Fruit fly (Drosophila melanogaster): ENCODE measurements around the gene CG17219.

CG17219 gene

dm6 chr2L:2999113-2999512, 29.9 kb upstream of the CG17219 start, which contains the start of gene Ccdc85 (continued):
- no peak for TF ChIP-seq da (GFP tag; optimal IDR thresholded peaks at IDR 0.05)
- TF ChIP-seq odd (GFP tag; optimal IDR thresholded peaks at IDR 0.05), result no peak
- TF ChIP-seq Meics (GFP tag; optimal IDR thresholded peaks at IDR 0.05), result no peak
- TF ChIP-seq dpn (GFP tag; optimal IDR thresholded peaks at IDR 0.05), result no peak
- TF ChIP-seq CG8290 (GFP tag; optimal IDR thresholded peaks at IDR 0.05), result peak; percentile 40
- no peak for TF ChIP-seq CG8290 (tag; optimal IDR thresholded peaks at IDR 0.05)
- TF ChIP-seq dm (GFP tag; optimal IDR thresholded peaks at IDR 0.05), result no peak
- no peak for TF ChIP-seq CG4854 (GFP tag; optimal IDR thresholded peaks at IDR 0.05)
- TF ChIP-seq CG7745 (tag; optimal IDR thresholded peaks at IDR 0.05), result no peak
- TF ChIP-seq Dfd (GFP tag; optimal IDR thresholded peaks at IDR 0.05), result no peak
- no peak for TF ChIP-seq CG1024 (GFP tag; IDR thresholded peaks at IDR 0.05)
- TF ChIP-seq CG42726 (GFP tag; IDR thresholded peaks at IDR 0.05; ENCODE audit: partially characterized antibody), result peak; percentile 92
- peak; percentile 95 for TF ChIP-seq hbn (GFP tag; IDR thresholded peaks at IDR 0.05; ENCODE audit: partially characterized antibody)
- no peak for TF ChIP-seq CG12236 (GFP tag; optimal IDR thresholded peaks at IDR 0.05)
- no peak for TF ChIP-seq CG4707 (GFP tag; optimal IDR thresholded peaks at IDR 0.05)
- no peak for TF ChIP-seq CG9876 (GFP tag; optimal IDR thresholded peaks at IDR 0.05)
- peak; percentile 11 for TF ChIP-seq caup (GFP tag; optimal IDR thresholded peaks at IDR 0.05; ENCODE audit: severe bottlenecking)
- no peak for TF ChIP-seq HmgD (GFP tag; optimal IDR thresholded peaks at IDR 0.05)
- TF ChIP-seq abd-A (tag; optimal IDR thresholded peaks at IDR 0.05), result no peak
- no peak for TF ChIP-seq CG3065 (GFP tag; optimal IDR thresholded peaks at IDR 0.05)
- TF ChIP-seq Xbp1 (GFP tag; optimal IDR thresholded peaks at IDR 0.05), result peak; percentile 34
- no peak for TF ChIP-seq Dad (GFP tag; optimal IDR thresholded peaks at IDR 0.05)
- no peak for TF ChIP-seq CG9215 (GFP tag; IDR thresholded peaks at IDR 0.05)
- no peak for TF ChIP-seq wek (GFP tag; optimal IDR thresholded peaks at IDR 0.05)
- TF ChIP-seq ftz-f1 (GFP tag; optimal IDR thresholded peaks at IDR 0.05), result no peak
- TF ChIP-seq Lim3 (GFP tag; IDR thresholded peaks at IDR 0.05), result no peak
- TF ChIP-seq CG1792 (GFP tag; optimal IDR thresholded peaks at IDR 0.05), result no peak
- TF ChIP-seq CG12769 (tag; optimal IDR thresholded peaks at IDR 0.05), result no peak
- no peak for TF ChIP-seq Hr3 (GFP tag; optimal IDR thresholded peaks at IDR 0.05)
- TF ChIP-seq Trl (optimal IDR thresholded peaks at IDR 0.05), result no peak
- no peak for TF ChIP-seq Trl (GFP tag; optimal IDR thresholded peaks at IDR 0.05)
- TF ChIP-seq Taf1 (GFP tag; IDR thresholded peaks at IDR 0.05), result no peak
- TF ChIP-seq mam (GFP tag; optimal IDR thresholded peaks at IDR 0.05), result no peak
- peak; percentile 18 for TF ChIP-seq jumu (GFP tag; optimal IDR thresholded peaks at IDR 0.05)
- no peak for TF ChIP-seq CG18619 (GFP tag; optimal IDR thresholded peaks at IDR 0.05)
- no peak for TF ChIP-seq Dip2 (GFP tag; IDR thresholded peaks at IDR 0.05)
- TF ChIP-seq CG4424 (GFP tag; optimal IDR thresholded peaks at IDR 0.05), result no peak
- no peak for TF ChIP-seq CG10274 (GFP tag; optimal IDR thresholded peaks at IDR 0.05)
- TF ChIP-seq dati (GFP tag; IDR thresholded peaks at IDR 0.05), result no peak
- no peak for TF ChIP-seq CG2120 (GFP tag; optimal IDR thresholded peaks at IDR 0.05)
- TF ChIP-seq Drgx (GFP tag; IDR thresholded peaks at IDR 0.05), result no peak
- no peak for TF ChIP-seq CG31224 (GFP tag; IDR thresholded peaks at IDR 0.05)
- TF ChIP-seq klu (GFP tag; IDR thresholded peaks at IDR 0.05), result no peak
- no peak for TF ChIP-seq CG9609 (GFP tag; optimal IDR thresholded peaks at IDR 0.05)
- TF ChIP-seq CG2889 (GFP tag; IDR thresholded peaks at IDR 0.05), result no peak
- TF ChIP-seq CG11723 (GFP tag; optimal IDR thresholded peaks at IDR 0.05), result no peak
- TF ChIP-seq Eip74EF (GFP tag; optimal IDR thresholded peaks at IDR 0.05), result no peak
- no peak for TF ChIP-seq Six4 (GFP tag; optimal IDR thresholded peaks at IDR 0.05)
- no peak for TF ChIP-seq CG18599 (GFP tag; optimal IDR thresholded peaks at IDR 0.05)
- no peak for TF ChIP-seq Camta (GFP tag; optimal IDR thresholded peaks at IDR 0.05)
- TF ChIP-seq B-H2 (GFP tag; optimal IDR thresholded peaks at IDR 0.05), result peak; percentile 30
- no peak for TF ChIP-seq eyg (GFP tag; optimal IDR thresholded peaks at IDR 0.05)
- TF ChIP-seq pnt (GFP tag; optimal IDR thresholded peaks at IDR 0.05), result no peak
- no peak for TF ChIP-seq CG4730 (GFP tag; IDR thresholded peaks at IDR 0.05)

All from whole organism, embryonic.